Fruit fly (Drosophila melanogaster): ENCODE data around the gene Oatp74D.

DNA sequence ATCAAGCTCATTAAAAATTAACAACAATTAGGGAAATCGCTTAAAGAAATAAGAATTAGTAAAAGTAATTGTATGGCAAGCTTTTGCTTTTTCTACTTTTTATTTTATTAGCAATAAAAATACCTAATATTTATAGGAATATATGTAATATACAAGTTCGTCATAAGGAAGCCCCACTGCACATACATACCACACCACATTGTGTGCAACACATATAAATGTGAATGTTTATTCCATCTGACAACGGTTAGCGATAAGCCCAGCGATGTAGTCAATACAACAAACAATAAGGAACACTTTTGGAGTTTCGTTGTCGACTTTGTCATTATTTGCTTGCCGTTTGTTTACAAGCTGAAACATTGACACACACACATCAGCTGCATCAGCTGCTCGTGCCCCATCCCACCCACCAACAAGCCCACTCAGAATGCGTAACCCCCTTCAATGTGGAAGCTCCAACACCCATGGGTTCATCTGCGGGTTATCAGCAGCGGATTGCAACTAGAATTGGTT, 1.6 kb upstream of the Oatp74D start:
- TF ChIP-seq CG4496 (GFP tag; IDR thresholded peaks at IDR 0.05) (0 out of 3 replicates have a peak, but pooled peaks have one; percentile 11), CG8301 (tag; optimal IDR thresholded peaks at IDR 0.05) (peak; percentile 48), EcR (GFP tag; optimal IDR thresholded peaks at IDR 0.05) (peak; percentile 50), CG8159 (tag; optimal IDR thresholded peaks at IDR 0.05) (peak; percentile 50), fd96Ca (GFP tag; IDR thresholded peaks at IDR 0.05) (no peak; the same call in 2 of the 3 replicates), CG32121 (GFP tag; IDR thresholded peaks at IDR 0.05) (peak; percentile 38)
